Fruit fly (Drosophila melanogaster) ovary, adult (tissue): ENCODE measurements around the gene CG32023.

Experiments
- CG17801 ChIP-seq: fragments of 200-800 bp; optimal IDR thresholded peaks from 2 replicates; lab custom pipeline; 2019; ENCODE audit warnings: missing biosample characterization, mild to moderate bottlenecking, missing genetic modification characterization, moderate library complexity; ENCODE audit not compliant: partially characterized antibody

CG32023 gene

dm6 chr3L:8810095-8810494, 6.1 kb upstream of the CG32023 start, which contains the start of gene CG13309:
Gene CG13309 (plus strand): TSS chr3L:8810395.
- no peak for TF ChIP-seq CG17801 (GFP tag; lab: Kevin White, UChicago)

- no peak for TF ChIP-seq CG17801 (GFP tag; lab: Kevin White, UChicago)
Measured at dm6 chr3L:8808244-8808643, 4.3 kb upstream of the CG32023 start, which contains the start of gene CG13308. Gene CG13308 (plus strand): TSS chr3L:8808544.

- peak; percentile 21 for TF ChIP-seq CG17801 (GFP tag; lab: Kevin White, UChicago)
Measured at dm6 chr3L:8807113-8807651, 3.2 kb upstream of the CG32023 start, which contains the start of the genes CG13312 and CG32024. Gene CG13312 (minus strand): TSS chr3L:8807213. Gene CG32024 (plus strand): TSS chr3L:8807601.

- TF ChIP-seq CG17801 (GFP tag; lab: Kevin White, UChicago): no peak
Measured at dm6 chr3L:8802064-8802463, 1.9 kb downstream of the CG32023 start, which contains the start of the genes CG13311 and CG34426. Gene CG13311 (minus strand): TSS chr3L:8802164. Gene CG34426 (plus strand): TSS chr3L:8802463.

- no peak for TF ChIP-seq CG17801 (GFP tag; lab: Kevin White, UChicago)
Measured at dm6 chr3L:8800432-8800831, 3.5 kb downstream of the CG32023 start, which contains the start of gene CG13310. Gene CG13310 (minus strand): TSS chr3L:8800532.

- TF ChIP-seq CG17801 (GFP tag; lab: Kevin White, UChicago): no peak
Measured at dm6 chr3L:8798539-8798938, 5.4 kb downstream of the CG32023 start.

dm6 chr3L:8798129-8798528, 5.9 kb downstream of the CG32023 start:
- no peak for TF ChIP-seq CG17801 (GFP tag; lab: Kevin White, UChicago)

dm6 chr3L:8788445-8788844, 15.5 kb downstream of the CG32023 start, which contains the start of gene Acbp5:
Gene Acbp5 (minus strand): TSS chr3L:8788545.
- TF ChIP-seq CG17801 (GFP tag; lab: Kevin White, UChicago): no peak

- TF ChIP-seq CG17801 (GFP tag; lab: Kevin White, UChicago): no peak
Measured at dm6 chr3L:8787701-8788100, 16.3 kb downstream of the CG32023 start.

- no peak for TF ChIP-seq CG17801 (GFP tag; lab: Kevin White, UChicago)
Measured at dm6 chr3L:8787240-8787639, 16.7 kb downstream of the CG32023 start.

- no peak for TF ChIP-seq CG17801 (GFP tag; lab: Kevin White, UChicago)
Measured at dm6 chr3L:8783299-8783698, 20.7 kb downstream of the CG32023 start.

dm6 chr3L:8781993-8782392, 22.0 kb downstream of the CG32023 start:
- TF ChIP-seq CG17801 (GFP tag; lab: Kevin White, UChicago): no peak

dm6 chr3L:8780723-8781296, 23.2 kb downstream of the CG32023 start:
- TF ChIP-seq CG17801 (GFP tag; lab: Kevin White, UChicago): no peak

dm6 chr3L:8777313-8777924, 26.6 kb downstream of the CG32023 start:
- TF ChIP-seq CG17801 (GFP tag; lab: Kevin White, UChicago): no peak

- peak; percentile 85 for TF ChIP-seq CG17801 (GFP tag; lab: Kevin White, UChicago)
Measured at dm6 chr3L:8774974-8775731, 28.8 kb downstream of the CG32023 start.
